Worm (Caenorhabditis elegans) whole organism, L2 larva: Measurements from ENCODE around the gene F10G7.9.

Source experiments
- C34F6.9 ChIP-seq: fragments of 150-350 bp; optimal IDR thresholded peaks from 2 replicates; lab custom pipeline; 2014; ENCODE audit warnings: missing biosample characterization, missing genetic modification characterization
- F13H6.1 ChIP-seq: sonication (generic microtip); optimal IDR thresholded peaks from 2 replicates; lab custom pipeline; 2016; ENCODE audit warnings: missing genetic modification characterization, missing compliant biosample characterization
- Y55F3AM.14 ChIP-seq: fragments of 200-800 bp; sonication (Bioruptor generic); optimal IDR thresholded peaks from 2 replicates; lab custom pipeline; 2018; ENCODE audit warnings: mild to moderate bottlenecking, missing genetic modification characterization, missing compliant biosample characterization
- ZK546.5 ChIP-seq: sonication (generic microtip); optimal IDR thresholded peaks from 2 replicates; lab custom pipeline; 2017; ENCODE audit warnings: missing biosample characterization, missing genetic modification characterization
- aly-2 ChIP-seq: fragments of 150-350 bp; optimal IDR thresholded peaks from 2 replicates; lab custom pipeline; 2014; ENCODE audit warnings: missing biosample characterization, missing genetic modification characterization
- crh-2 ChIP-seq: sonication (generic microtip); optimal IDR thresholded peaks from 2 replicates; lab custom pipeline; 2017; ENCODE audit warnings: missing biosample characterization, missing genetic modification characterization
- elt-1 ChIP-seq: fragments of 150-350 bp; optimal IDR thresholded peaks from 2 replicates; lab custom pipeline; 2014; ENCODE audit warnings: missing biosample characterization, missing genetic modification characterization
- elt-3 ChIP-seq: sonication (generic microtip); optimal IDR thresholded peaks from 2 replicates; lab custom pipeline; 2017; ENCODE audit warnings: missing biosample characterization, missing genetic modification characterization
- fos-1 ChIP-seq: fragments of 150-350 bp; optimal IDR thresholded peaks from 2 replicates; lab custom pipeline; 2014; ENCODE audit warnings: missing biosample characterization, missing genetic modification characterization
- gmeb-1 ChIP-seq: fragments of 150-350 bp; optimal IDR thresholded peaks from 2 replicates; lab custom pipeline; 2014; ENCODE audit warnings: missing biosample characterization, missing genetic modification characterization
- lin-11 ChIP-seq: fragments of 150-350 bp; sonication (generic microtip); optimal IDR thresholded peaks from 2 replicates; lab custom pipeline; 2014; ENCODE audit warnings: missing biosample characterization, missing genetic modification characterization, inconsistent platforms, mixed read lengths
- lin-13 ChIP-seq: fragments of 150-350 bp; optimal IDR thresholded peaks from 2 replicates; lab custom pipeline; 2014; ENCODE audit warnings: missing biosample characterization, missing genetic modification reagents, missing genetic modification characterization
- lsy-2 ChIP-seq, 2 experiments: fragments of 150-350 bp in 1 of 2; sonication (generic microtip) in 1 of 2; optimal IDR thresholded peaks; 2 replicates each; lab custom pipeline; 2014 to 2017; ENCODE audit warnings: missing biosample characterization in 2 of 2, missing genetic modification characterization in 2 of 2
- mbf-1 ChIP-seq: sonication (generic microtip); optimal IDR thresholded peaks from 2 replicates; lab custom pipeline; 2017; ENCODE audit warnings: missing biosample characterization, missing genetic modification characterization
- nhr-10 ChIP-seq: sonication (generic microtip); optimal IDR thresholded peaks from 2 replicates; lab custom pipeline; 2017; ENCODE audit warnings: missing biosample characterization, missing genetic modification characterization
- nhr-11 ChIP-seq: fragments of 150-350 bp; optimal IDR thresholded peaks from 2 replicates; lab custom pipeline; 2014; ENCODE audit warnings: missing biosample characterization, missing genetic modification characterization
- nhr-21 ChIP-seq: fragments of 150-350 bp; optimal IDR thresholded peaks from 2 replicates; lab custom pipeline; 2014; ENCODE audit warnings: missing biosample characterization, missing genetic modification characterization
- nhr-23 ChIP-seq: fragments of 150-350 bp; optimal IDR thresholded peaks from 2 replicates; lab custom pipeline; 2014; ENCODE audit warnings: missing biosample characterization, missing genetic modification reagents, missing genetic modification characterization
- nhr-25 ChIP-seq: fragments of 150-350 bp; sonication (generic microtip); optimal IDR thresholded peaks from 3 replicates; lab custom pipeline; 2014; ENCODE audit warnings: missing biosample characterization, missing genetic modification characterization
- nhr-77 ChIP-seq: fragments of 150-350 bp; optimal IDR thresholded peaks from 2 replicates; lab custom pipeline; 2014; ENCODE audit warnings: missing biosample characterization, missing genetic modification characterization
- peb-1 ChIP-seq: fragments of 150-350 bp; optimal IDR thresholded peaks from 2 replicates; lab custom pipeline; 2014; ENCODE audit warnings: missing biosample characterization, missing genetic modification characterization
- skn-1 ChIP-seq: sonication (generic microtip); optimal IDR thresholded peaks from 2 replicates; lab custom pipeline; 2017; ENCODE audit warnings: missing biosample characterization, missing genetic modification characterization
- sma-3 ChIP-seq: sonication (generic microtip); optimal IDR thresholded peaks from 2 replicates; lab custom pipeline; 2016; ENCODE audit warnings: missing genetic modification reagents, missing genetic modification characterization, missing compliant biosample characterization
- sma-9 ChIP-seq, 2 experiments: fragments of 150-350 bp in 1 of 2; sonication (generic microtip) in 1 of 2; optimal IDR thresholded peaks; 2 replicates each; lab custom pipeline; 2014 to 2016; ENCODE audit warnings: missing genetic modification characterization in 2 of 2, mild to moderate bottlenecking in 1 of 2, missing biosample characterization in 1 of 2, missing compliant biosample characterization in 1 of 2, missing genetic modification reagents in 1 of 2, moderate library complexity in 1 of 2
- unc-55 ChIP-seq: fragments of 150-350 bp; sonication (generic microtip); optimal IDR thresholded peaks from 3 replicates; lab custom pipeline; 2014; ENCODE audit warnings: missing biosample characterization, missing genetic modification reagents, missing genetic modification characterization
- zag-1 ChIP-seq: fragments of 150-350 bp; optimal IDR thresholded peaks from 2 replicates; lab custom pipeline; 2014; ENCODE audit warnings: missing biosample characterization, missing genetic modification characterization
- ztf-11 ChIP-seq: sonication (generic microtip); optimal IDR thresholded peaks from 2 replicates; lab custom pipeline; 2017; ENCODE audit warnings: missing biosample characterization, missing genetic modification characterization
- ztf-4 ChIP-seq: fragments of 150-350 bp; optimal IDR thresholded peaks from 2 replicates; lab custom pipeline; 2014; ENCODE audit warnings: missing biosample characterization, missing genetic modification characterization

F10G7.9 gene

ce11 chrII:4672584-4673110 lies 33.6 kb downstream of the F10G7.9 start, which contains the start of the genes clec-140 and hmg-11 (continued):
- no peak for TF ChIP-seq peb-1
- no peak for TF ChIP-seq nhr-23 (tag; lab: Kevin White, UChicago)
- TF ChIP-seq crh-2 (tag; lab: Kevin White, UChicago): no peak
- no peak for TF ChIP-seq nhr-25 (tag; lab: Kevin White, UChicago)
- TF ChIP-seq gmeb-1 (tag; lab: Kevin White, UChicago): no peak
- no peak for TF ChIP-seq nhr-10 (tag; lab: Kevin White, UChicago)
- no peak for TF ChIP-seq mbf-1 (tag; lab: Kevin White, UChicago)
- no peak for TF ChIP-seq Y55F3AM.14
- no peak for TF ChIP-seq elt-1 (tag; lab: Kevin White, UChicago)

- TF ChIP-seq zag-1 (tag; lab: Kevin White, UChicago) (no peak), ZK546.5 (tag; lab: Kevin White, UChicago) (no peak), lin-13 (GFP tag; lab: Kevin White, UChicago) (no peak), aly-2 (tag; lab: Kevin White, UChicago) (no peak), lin-11 (no peak), ztf-11 (tag; lab: Kevin White, UChicago) (no peak)
These were observed 34.6 kb downstream of the F10G7.9 start, which contains the start of gene T05A7.6 for ce11 chrII:4671692-4672091. Gene T05A7.6 (minus strand): TSS chrII:4671792.

DNA sequence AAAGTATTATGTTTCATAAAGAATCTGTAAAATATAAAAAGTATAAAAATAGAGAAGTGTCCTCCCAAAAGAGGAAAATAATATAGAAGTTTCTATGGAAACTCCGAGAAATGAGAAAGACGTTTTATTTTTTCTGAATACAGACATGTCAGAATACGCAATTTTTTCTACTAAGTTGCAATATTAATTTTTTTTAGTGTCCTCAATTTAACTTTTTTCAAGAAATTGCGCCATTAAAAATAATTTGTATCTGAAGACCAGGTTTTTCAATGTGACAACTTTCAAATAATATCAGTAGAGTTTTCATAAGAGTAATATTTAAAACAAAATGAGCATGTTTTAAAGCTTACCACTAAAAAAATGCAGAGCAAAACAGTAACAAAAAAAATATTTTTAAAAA lies 38.7 kb downstream of the F10G7.9 start, which contains the start of gene fut-5:
Gene fut-5, minus strand, starts transcription at position 101 of the 400 bp plus-strand sequence.
- no peak for TF ChIP-seq nhr-23 (tag; lab: Kevin White, UChicago)

ce11 chrII:4665359-4665758 lies 40.9 kb downstream of the F10G7.9 start, which contains the start of gene T05A7.11:
Gene T05A7.11 (minus strand): TSS chrII:4665459.
- no peak for TF ChIP-seq fos-1 (tag; lab: Kevin White, UChicago)

ce11 chrII:4663186-4663585 lies 43.1 kb downstream of the F10G7.9 start, which contains the start of gene T05A7.12:
Gene T05A7.12 (minus strand): TSS chrII:4663286.
- TF ChIP-seq unc-55 (GFP tag; lab: Kevin White, UChicago): no peak
- TF ChIP-seq lin-11: no peak
- TF ChIP-seq lsy-2 (tag; optimal IDR thresholded peaks at IDR 0.05; lab: Kevin White, UChicago): no peak
- TF ChIP-seq F13H6.1 (tag; lab: Kevin White, UChicago): no peak
- no peak for TF ChIP-seq elt-3 (tag; lab: Kevin White, UChicago)
- TF ChIP-seq sma-3 (GFP tag; lab: Kevin White, UChicago): no peak
- TF ChIP-seq, all 48 proteins: peak for 0

- TF ChIP-seq peb-1 (no peak), sma-3 (GFP tag; lab: Kevin White, UChicago) (no peak), nhr-11 (tag; lab: Kevin White, UChicago) (no peak), ZK546.5 (tag; lab: Kevin White, UChicago) (no peak)
These were observed 45.0 kb downstream of the F10G7.9 start, which contains the start of gene T05A7.13 for ce11 chrII:4661278-4661677. Gene T05A7.13 (minus strand): TSS chrII:4661378.

DNA sequence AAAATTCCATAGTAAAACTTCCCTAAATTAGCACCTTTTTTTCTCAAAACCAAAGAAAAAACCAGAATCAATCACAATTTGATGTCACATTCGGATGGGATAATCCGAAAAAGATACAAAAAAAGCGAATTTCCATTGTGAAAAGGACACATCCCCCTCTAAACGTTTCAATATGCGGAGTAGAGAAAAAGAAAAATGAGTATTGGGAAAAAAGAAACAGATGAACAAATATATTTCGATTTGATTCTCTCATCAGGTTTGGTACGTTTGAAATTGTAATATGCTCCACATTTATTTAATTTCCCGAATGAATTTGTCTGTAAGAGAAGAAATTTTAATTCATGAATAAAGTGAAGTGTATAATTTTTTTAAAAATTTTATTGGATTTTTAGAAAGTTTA lies 48.0 kb downstream of the F10G7.9 start:
- TF ChIP-seq zag-1 (tag; lab: Kevin White, UChicago) (no peak), sma-9 (GFP tag; optimal IDR thresholded peaks at IDR 0.05; lab: Kevin White, UChicago) (no peak), sma-9 (tag; optimal IDR thresholded peaks at IDR 0.05; lab: Kevin White, UChicago) (no peak), lsy-2 (tag; optimal IDR thresholded peaks at IDR 0.05; lab: Kevin White, UChicago) (no peak), nhr-77 (tag; lab: Kevin White, UChicago) (no peak), skn-1 (tag; lab: Kevin White, UChicago) (no peak), C34F6.9 (tag; lab: Kevin White, UChicago) (no peak), ztf-4 (no peak)
- TF ChIP-seq, all 48 proteins: peak for 0

DNA sequence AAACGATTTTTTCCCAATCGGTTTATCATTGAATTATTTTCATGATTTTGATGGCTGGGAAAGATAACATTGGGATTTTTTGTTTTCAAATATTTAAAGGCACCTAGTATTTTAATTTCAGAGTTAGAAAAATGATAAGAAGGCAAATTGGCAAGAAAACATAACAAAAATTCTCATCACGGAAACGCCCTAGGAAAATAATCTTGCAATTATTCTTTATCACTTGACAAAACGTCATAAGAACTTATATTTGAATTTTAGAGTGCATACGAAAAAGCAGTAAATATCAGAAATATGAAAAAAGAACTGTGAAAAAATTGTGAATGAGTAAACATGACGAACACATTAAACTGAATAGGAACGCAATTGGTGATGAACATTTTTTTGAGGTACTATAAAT lies 48.9 kb downstream of the F10G7.9 start:
- TF ChIP-seq nhr-21 (no peak), fos-1 (tag; lab: Kevin White, UChicago) (peak; percentile 49)
